Fruit fly (Drosophila melanogaster): ENCODE results near the gene Tektin-C.

Tektin-C gene

DNA sequence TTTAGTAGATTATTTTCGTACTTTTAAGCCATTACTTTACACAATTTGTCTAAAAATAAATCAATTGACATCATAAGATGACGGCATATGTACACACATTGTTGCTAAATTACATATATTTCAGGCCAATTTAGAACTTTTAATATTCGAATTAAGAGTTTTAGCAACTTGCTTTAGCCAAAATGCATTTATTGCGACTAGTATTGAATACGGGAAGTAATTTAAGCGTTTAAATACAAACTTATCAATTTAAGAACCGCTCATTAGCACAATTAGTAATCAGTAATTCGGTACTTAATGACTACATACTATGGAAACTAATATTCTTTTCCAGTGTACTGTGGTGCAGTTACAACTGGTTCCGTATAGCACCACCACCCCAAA, 12.8 kb upstream of the Tektin-C start (continued):
- TF ChIP-seq Mad (GFP tag; optimal IDR thresholded peaks at IDR 0.05) (no peak), ab (GFP tag; optimal IDR thresholded peaks at IDR 0.05) (no peak), CG8924 (tag; optimal IDR thresholded peaks at IDR 0.05) (peak; percentile 4), sima (GFP tag; optimal IDR thresholded peaks at IDR 0.05) (no peak), CG11696 (GFP tag; IDR thresholded peaks at IDR 0.05) (0 out of 2 replicates have a peak, but pooled peaks have one; percentile 25), CG31441 (GFP tag; IDR thresholded peaks at IDR 0.05) (peak; percentile 61; the same call in 1 of the 2 replicates), phol (tag; optimal IDR thresholded peaks at IDR 0.05) (peak; percentile 36)

DNA sequence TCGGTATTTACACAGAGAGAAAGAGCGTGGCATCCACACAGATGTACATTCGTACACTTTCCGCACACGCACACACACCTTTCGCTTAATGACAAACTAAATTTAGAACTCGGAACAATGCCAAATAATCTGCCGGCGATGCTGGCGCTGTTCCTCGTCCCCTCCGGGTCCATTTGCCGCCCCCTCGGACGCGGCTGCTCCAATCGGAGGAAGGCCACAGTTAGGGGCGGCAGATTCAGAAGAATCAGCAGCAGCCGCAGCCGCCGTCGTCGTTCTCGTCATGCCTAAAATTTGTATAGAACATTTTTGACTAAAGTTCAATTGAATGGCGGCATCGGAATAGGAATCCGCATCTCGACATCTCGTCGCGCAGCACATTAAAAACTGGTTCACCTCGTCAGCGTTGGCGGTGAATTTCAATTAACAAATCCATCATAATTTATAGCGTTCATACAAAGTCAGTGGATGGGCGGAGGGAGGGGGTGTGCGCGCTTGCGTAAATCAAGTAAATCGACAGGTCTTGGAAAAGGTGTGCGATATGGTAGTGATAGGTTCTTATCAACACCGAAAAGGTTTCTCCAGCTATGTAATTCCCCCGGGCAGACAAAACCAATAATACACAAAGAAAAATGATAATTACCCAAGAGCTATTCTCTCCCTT, 12.3 kb upstream of the Tektin-C start:
- TF ChIP-seq Elba2 (GFP tag; optimal IDR thresholded peaks at IDR 0.05): no peak
- TF ChIP-seq Rfx (GFP tag; IDR thresholded peaks at IDR 0.05): no peak
- peak; percentile 4 for TF ChIP-seq HmgZ (tag; optimal IDR thresholded peaks at IDR 0.05)
- TF ChIP-seq pan (optimal IDR thresholded peaks at IDR 0.05): no peak
- peak in 1 of 2 experiments; percentile 59 for TF ChIP-seq pan (GFP tag; optimal IDR thresholded peaks at IDR 0.05 in 1 of 2, IDR thresholded peaks at IDR 0.05 in 1 of 2)
- TF ChIP-seq CG10543 (GFP tag; optimal IDR thresholded peaks at IDR 0.05): peak; percentile 70
- no peak for TF ChIP-seq Dref (GFP tag; IDR thresholded peaks at IDR 0.05)
- peak; percentile 3 for TF ChIP-seq cg (GFP tag; optimal IDR thresholded peaks at IDR 0.05)
- TF ChIP-seq sug (tag; optimal IDR thresholded peaks at IDR 0.05): peak; percentile 39
- TF ChIP-seq Bdp1 (GFP tag; optimal IDR thresholded peaks at IDR 0.05): no peak
- TF ChIP-seq nau (GFP tag; optimal IDR thresholded peaks at IDR 0.05): peak; percentile 6
- peak; percentile 19 for TF ChIP-seq mirr (GFP tag; optimal IDR thresholded peaks at IDR 0.05)
- peak; percentile 40 for TF ChIP-seq CG12769 (tag; optimal IDR thresholded peaks at IDR 0.05)
- peak; percentile 82 for TF ChIP-seq crol (GFP tag; IDR thresholded peaks at IDR 0.05)
- TF ChIP-seq gro (GFP tag; optimal IDR thresholded peaks at IDR 0.05): peak; percentile 9
- peak; percentile 11 for TF ChIP-seq B-H2 (GFP tag; optimal IDR thresholded peaks at IDR 0.05)
- TF ChIP-seq chinmo (GFP tag; IDR thresholded peaks at IDR 0.05; ENCODE audit: partially characterized antibody): 0 out of 4 replicates have a peak, but pooled peaks have one; percentile 73
- peak; percentile 47; the same call in 2 of the 3 replicates for TF ChIP-seq sr (GFP tag; IDR thresholded peaks at IDR 0.05)
- TF ChIP-seq exex (tag; optimal IDR thresholded peaks at IDR 0.05): peak; percentile 62
- TF ChIP-seq hkb (optimal IDR thresholded peaks at IDR 0.05): no peak
- no peak for TF ChIP-seq hkb (GFP tag; IDR thresholded peaks at IDR 0.05)
- TF ChIP-seq H15 (GFP tag; IDR thresholded peaks at IDR 0.05): no peak
- TF ChIP-seq CG4730 (GFP tag; IDR thresholded peaks at IDR 0.05): no peak
- TF ChIP-seq Chrac-16 (GFP tag; optimal IDR thresholded peaks at IDR 0.05): no peak
- peak; percentile 31 for TF ChIP-seq Med (GFP tag)
- no peak for TF ChIP-seq E2f2 (GFP tag; IDR thresholded peaks at IDR 0.05)
- TF ChIP-seq grau (tag; optimal IDR thresholded peaks at IDR 0.05): no peak
- TF ChIP-seq dysf (GFP tag; IDR thresholded peaks at IDR 0.05): no peak
- no peak for TF ChIP-seq CG42726 (GFP tag; IDR thresholded peaks at IDR 0.05; ENCODE audit: partially characterized antibody)
- peak; percentile 6 for TF ChIP-seq CHES-1-like (GFP tag; optimal IDR thresholded peaks at IDR 0.05)
- peak; percentile 54; the same call in 1 of the 3 replicates for TF ChIP-seq otp (GFP tag; IDR thresholded peaks at IDR 0.05)
- TF ChIP-seq Pdp1 (GFP tag; optimal IDR thresholded peaks at IDR 0.05): peak in 1 of 2 experiments; percentile 95
- peak; percentile 71 for TF ChIP-seq Adf1 (GFP tag; IDR thresholded peaks at IDR 0.05)
- TF ChIP-seq Six4 (GFP tag; optimal IDR thresholded peaks at IDR 0.05): no peak
- TF ChIP-seq ttk (GFP tag; IDR thresholded peaks at IDR 0.05): peak; percentile 8; the same call in 1 of the 2 replicates
- no peak for TF ChIP-seq CG13296 (GFP tag; optimal IDR thresholded peaks at IDR 0.05)
- TF ChIP-seq chm (GFP tag; IDR thresholded peaks at IDR 0.05): 0 out of 2 replicates have a peak, but pooled peaks have one; percentile 7
- TF ChIP-seq onecut (GFP tag; IDR thresholded peaks at IDR 0.05): no peak
- TF ChIP-seq CG3995 (GFP tag; optimal IDR thresholded peaks at IDR 0.05): no peak
- TF ChIP-seq ci (GFP tag; IDR thresholded peaks at IDR 0.05): peak; percentile 32; the same call in 1 of the 3 replicates
- TF ChIP-seq CG14965 (GFP tag; optimal IDR thresholded peaks at IDR 0.05; ENCODE audit: borderline replicate concordance): no peak
- TF ChIP-seq grn (GFP tag; optimal IDR thresholded peaks at IDR 0.05): peak; percentile 46
- TF ChIP-seq p53 (GFP tag; optimal IDR thresholded peaks at IDR 0.05): no peak

Measured in whole organism, embryonic.